Worm (Caenorhabditis elegans) whole organism, L1 larva: Measurements from ENCODE around the gene C03B1.1.

Experiments used
- C04F5.9 ChIP-seq: sonication (generic microtip); optimal IDR thresholded peaks from 2 replicates; lab custom pipeline; 2016; ENCODE audit warnings: missing genetic modification characterization, missing compliant biosample characterization
- F16B12.6 ChIP-seq: fragments of 150-350 bp; optimal IDR thresholded peaks from 2 replicates; lab custom pipeline; 2014; ENCODE audit warnings: missing biosample characterization, missing genetic modification characterization
- ceh-90 ChIP-seq: sonication (generic microtip); optimal IDR thresholded peaks from 2 replicates; lab custom pipeline; 2016; ENCODE audit warnings: missing genetic modification characterization, missing compliant biosample characterization
- ces-1 ChIP-seq: fragments of 150-350 bp; optimal IDR thresholded peaks from 2 replicates; lab custom pipeline; 2014; ENCODE audit warnings: missing biosample characterization, missing genetic modification reagents, missing genetic modification characterization
- efl-1 ChIP-seq, 4 experiments: fragments of 150-350 bp; optimal IDR thresholded peaks in 3 of 4; peaks in 1 of 4; 1 replicate in 1 of 4; 2 replicates in 3 of 4; lab custom pipeline; 2014; ENCODE audit warnings: missing biosample characterization in 2 of 4, missing genetic modification characterization in 2 of 4, missing genetic modification reagents in 2 of 4
- ets-5 ChIP-seq: fragments of 200-800 bp; sonication (Bioruptor generic); IDR thresholded peaks from 2 replicates; pipeline ENCODE4 v1.3.6; 2022; ENCODE audit warnings: missing genetic modification characterization, missing compliant biosample characterization
- fkh-10 ChIP-seq: sonication (generic microtip); optimal IDR thresholded peaks from 2 replicates; lab custom pipeline; 2017; ENCODE audit warnings: missing biosample characterization, missing genetic modification reagents, missing genetic modification characterization
- fkh-8 ChIP-seq: sonication (generic microtip); optimal IDR thresholded peaks from 2 replicates; lab custom pipeline; 2016; ENCODE audit warnings: mild to moderate bottlenecking, missing genetic modification characterization, missing compliant biosample characterization
- fos-1 ChIP-seq: fragments of 150-350 bp; optimal IDR thresholded peaks from 2 replicates; lab custom pipeline; 2014; ENCODE audit warnings: missing biosample characterization, missing genetic modification characterization
- hlh-17 ChIP-seq: fragments of 200-800 bp; sonication (Bioruptor generic); optimal IDR thresholded peaks from 2 replicates; lab custom pipeline; 2018; ENCODE audit warnings: missing genetic modification characterization, mild to moderate bottlenecking, missing compliant biosample characterization, moderate library complexity, borderline replicate concordance
- jun-1 ChIP-seq: fragments of 150-350 bp; optimal IDR thresholded peaks from 2 replicates; lab custom pipeline; 2014; ENCODE audit warnings: missing biosample characterization, missing genetic modification reagents, missing genetic modification characterization
- lin-13 ChIP-seq: fragments of 150-350 bp; optimal IDR thresholded peaks from 2 replicates; lab custom pipeline; 2014; ENCODE audit warnings: missing biosample characterization, missing genetic modification reagents, missing genetic modification characterization
- lin-14 ChIP-seq: fragments of 200-800 bp; sonication (Bioruptor generic); optimal IDR thresholded peaks from 2 replicates; lab custom pipeline; 2018; ENCODE audit warnings: mild to moderate bottlenecking, missing genetic modification characterization, moderate library complexity, missing compliant biosample characterization
- mdl-1 ChIP-seq, 2 experiments: fragments of 150-350 bp; optimal IDR thresholded peaks; 2 replicates each; lab custom pipeline; 2014 to 2017; ENCODE audit warnings: missing biosample characterization in 2 of 2, missing genetic modification characterization in 2 of 2, inconsistent platforms in 1 of 2
- mef-2 ChIP-seq: fragments of 150-350 bp; optimal IDR thresholded peaks from 2 replicates; lab custom pipeline; 2014; ENCODE audit warnings: missing biosample characterization, missing genetic modification characterization
- nhr-19 ChIP-seq: fragments of 200-800 bp; sonication (Bioruptor generic); conservative IDR thresholded peaks from 2 replicates; pipeline ENCODE4 v1.3.6; 2022; ENCODE audit warnings: missing genetic modification characterization, missing compliant biosample characterization
- nhr-237 ChIP-seq: fragments of 150-350 bp; optimal IDR thresholded peaks from 2 replicates; lab custom pipeline; 2014; ENCODE audit warnings: missing biosample characterization, missing genetic modification characterization
- nhr-47 ChIP-seq: sonication (generic microtip); optimal IDR thresholded peaks from 2 replicates; lab custom pipeline; 2016; ENCODE audit warnings: mild to moderate bottlenecking, missing genetic modification characterization, moderate library complexity, missing compliant biosample characterization
- nhr-71 ChIP-seq: sonication (generic microtip); optimal IDR thresholded peaks from 2 replicates; lab custom pipeline; 2016; ENCODE audit warnings: mild to moderate bottlenecking, missing genetic modification characterization, moderate library complexity, missing compliant biosample characterization
- nhr-85 ChIP-seq: sonication (generic microtip); peaks from one replicate; lab custom pipeline; 2016; ENCODE audit warnings: missing genetic modification characterization, inconsistent platforms, missing compliant biosample characterization
- nhr-90 ChIP-seq: sonication (generic microtip); optimal IDR thresholded peaks from 2 replicates; lab custom pipeline; 2016; ENCODE audit warnings: mild to moderate bottlenecking, missing genetic modification characterization, missing compliant biosample characterization; ENCODE audit not compliant: poor library complexity
- pax-3 ChIP-seq: fragments of 200-800 bp; sonication (Bioruptor generic); optimal IDR thresholded peaks from 2 replicates; lab custom pipeline; 2018; ENCODE audit warnings: mild to moderate bottlenecking, missing genetic modification characterization, moderate library complexity, missing compliant biosample characterization
- pqm-1 ChIP-seq: sonication (generic microtip); optimal IDR thresholded peaks from 3 replicates; lab custom pipeline; 2017; ENCODE audit warnings: missing biosample characterization, missing genetic modification characterization
- rnt-1 ChIP-seq: sonication (generic microtip); optimal IDR thresholded peaks from 2 replicates; lab custom pipeline; 2016; ENCODE audit warnings: mild to moderate bottlenecking, missing genetic modification characterization, moderate library complexity, missing compliant biosample characterization
- skn-1 ChIP-seq: fragments of 150-350 bp; optimal IDR thresholded peaks from 2 replicates; lab custom pipeline; 2014; ENCODE audit warnings: missing biosample characterization, missing genetic modification characterization
- snpc-4 ChIP-seq: fragments of 150-350 bp; optimal IDR thresholded peaks from 2 replicates; lab custom pipeline; 2014; ENCODE audit warnings: missing biosample characterization, missing genetic modification characterization
- sptf-1 ChIP-seq: fragments of 150-350 bp; optimal IDR thresholded peaks from 2 replicates; lab custom pipeline; 2014; ENCODE audit warnings: missing biosample characterization, missing genetic modification characterization
- tlp-1 ChIP-seq: fragments of 150-350 bp; optimal IDR thresholded peaks from 2 replicates; lab custom pipeline; 2014; ENCODE audit warnings: missing biosample characterization, missing genetic modification characterization
- vab-15 ChIP-seq: sonication (generic microtip); optimal IDR thresholded peaks from 2 replicates; lab custom pipeline; 2017; ENCODE audit warnings: missing genotype, mild to moderate bottlenecking, missing genetic modification characterization, missing compliant biosample characterization
- zag-1 ChIP-seq: fragments of 150-350 bp; optimal IDR thresholded peaks from 2 replicates; lab custom pipeline; 2014; ENCODE audit warnings: missing biosample characterization, missing genetic modification characterization

The C03B1.1 gene

ce11 chrX:6378363-6378762 lies 3.8 kb downstream of the C03B1.1 start (continued):
- TF ChIP-seq tlp-1 (tag; lab: Kevin White, UChicago), result no peak

- TF ChIP-seq lin-14 (GFP tag; lab: Kevin White, UChicago), result peak; percentile 19
- no peak for TF ChIP-seq jun-1 (tag; lab: Kevin White, UChicago)
- TF ChIP-seq nhr-85 (tag; lab: Kevin White, UChicago), result peak; percentile 77
- TF ChIP-seq pqm-1 (tag; lab: Kevin White, UChicago), result no peak
Observed at ce11 chrX:6382930-6383329, 8.4 kb downstream of the C03B1.1 start.

ce11 chrX:6384537-6384936 lies 10.0 kb downstream of the C03B1.1 start:
- no peak for TF ChIP-seq hlh-17
- TF ChIP-seq vab-15 (tag; lab: Kevin White, UChicago), result no peak
- no peak for TF ChIP-seq efl-1 (optimal IDR thresholded peaks at IDR 0.05; lab: Kevin White, UChicago)
- peak in 1 of 2 experiments; percentile 19 for TF ChIP-seq efl-1 (GFP tag; optimal IDR thresholded peaks at IDR 0.05 in 1 of 2; lab: Kevin White, UChicago)
- TF ChIP-seq, all 84 proteins: peak for 1

- TF ChIP-seq sptf-1 (no peak), snpc-4 (tag; lab: Kevin White, UChicago) (no peak), pax-3 (no peak), nhr-237 (no peak), nhr-47 (tag; lab: Kevin White, UChicago) (no peak), nhr-90 (tag; lab: Kevin White, UChicago) (no peak), fkh-8 (tag; lab: Kevin White, UChicago) (no peak), fkh-10 (GFP tag; lab: Kevin White, UChicago) (no peak), lin-14 (GFP tag; lab: Kevin White, UChicago) (no peak), lin-13 (GFP tag; lab: Kevin White, UChicago) (no peak), ceh-90 (no peak), F16B12.6 (no peak), ets-5 (GFP tag; lab: Robert Waterston, UW) (no peak)
Observed at ce11 chrX:6385185-6385584, 10.6 kb downstream of the C03B1.1 start, which contains the start of gene igdb-3. Gene igdb-3, plus strand, starts transcription at chrX:6385485.

ce11 chrX:6388639-6389038 lies 14.1 kb downstream of the C03B1.1 start:
- TF ChIP-seq zag-1 (tag; lab: Kevin White, UChicago), result no peak
- no peak for TF ChIP-seq tlp-1 (tag; lab: Kevin White, UChicago)
- TF ChIP-seq C04F5.9 (tag; lab: Kevin White, UChicago), result no peak
- no peak for TF ChIP-seq nhr-19 (GFP tag; lab: Robert Waterston, UW)
- no peak for TF ChIP-seq mef-2
- TF ChIP-seq, all 84 proteins: peak for 0

ce11 chrX:6391491-6391890 lies 16.9 kb downstream of the C03B1.1 start, which contains the start of gene igcm-2:
Gene igcm-2, minus strand, starts transcription at chrX:6391591.
- TF ChIP-seq fkh-8 (tag; lab: Kevin White, UChicago) (no peak), ces-1 (GFP tag; lab: Kevin White, UChicago) (no peak), sptf-1 (no peak), skn-1 (no peak), fos-1 (tag; lab: Kevin White, UChicago) (no peak), mdl-1 (tag; optimal IDR thresholded peaks at IDR 0.05; lab: Kevin White, UChicago) (no peak)

- TF ChIP-seq snpc-4 (tag; lab: Kevin White, UChicago), result no peak
- peak; percentile 49 for TF ChIP-seq lin-14 (GFP tag; lab: Kevin White, UChicago)
- TF ChIP-seq nhr-71, result peak; percentile 17
- peak; percentile 57 for TF ChIP-seq rnt-1 (tag; lab: Kevin White, UChicago)
- no peak for TF ChIP-seq pax-3
Observed at ce11 chrX:6399450-6399849, 24.9 kb downstream of the C03B1.1 start.
